Worm (Caenorhabditis elegans): ENCODE data around the gene nrde-1.

nrde-1 gene

DNA sequence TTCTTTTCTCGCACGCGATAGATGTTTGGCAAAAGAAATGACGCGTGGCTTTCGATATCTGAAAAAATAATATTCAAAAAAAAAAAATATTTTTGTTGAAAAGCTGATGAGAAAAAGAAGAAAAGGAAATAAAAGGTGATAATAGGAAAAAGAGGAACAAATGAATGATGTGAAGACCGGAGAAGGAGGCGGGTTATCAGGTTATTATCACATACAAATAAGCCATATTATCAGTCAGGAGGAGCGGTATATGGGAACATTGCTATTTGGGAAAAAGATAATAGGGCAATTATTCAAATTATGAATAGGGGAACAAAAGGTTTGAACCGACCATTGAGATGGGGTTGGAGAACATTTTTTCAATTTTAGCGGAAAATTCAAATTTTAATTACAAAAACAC, 39.1 kb upstream of the nrde-1 start:
- peak; percentile 89 for TF ChIP-seq elt-2 (tag; optimal IDR thresholded peaks at IDR 0.05)
- TF ChIP-seq ztf-16 (tag; optimal IDR thresholded peaks at IDR 0.05) = no peak

DNA sequence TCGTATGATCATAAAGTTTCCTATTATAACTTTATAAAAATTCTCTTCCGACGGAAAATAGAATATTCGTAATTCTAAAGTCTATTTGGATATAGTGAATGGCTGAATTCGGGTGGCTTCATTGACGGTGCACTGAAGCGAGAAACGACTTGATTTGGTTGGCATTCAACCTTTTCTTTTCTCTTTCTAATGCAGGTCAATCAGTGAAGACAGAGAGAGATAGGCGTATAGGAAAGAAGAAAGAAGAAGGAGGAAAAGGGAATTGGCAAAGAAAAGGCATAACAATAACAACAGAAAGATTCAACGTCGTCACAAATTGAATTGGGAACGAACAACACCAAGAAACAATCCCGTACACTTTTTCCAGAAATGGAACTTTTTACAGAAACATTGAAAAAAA, 37.8 kb upstream of the nrde-1 start:
- peak; percentile 14 for TF ChIP-seq ceh-31 (tag; optimal IDR thresholded peaks at IDR 0.05)
- no peak for TF ChIP-seq unc-3 (GFP tag; conservative IDR thresholded peaks at IDR 0.05)
- TF ChIP-seq unc-3 (tag; optimal IDR thresholded peaks at IDR 0.05) = no peak
- TF ChIP-seq lim-6 (tag; optimal IDR thresholded peaks at IDR 0.05) = no peak
- no peak for TF ChIP-seq ceh-6 (GFP tag; optimal IDR thresholded peaks at IDR 0.05)

DNA sequence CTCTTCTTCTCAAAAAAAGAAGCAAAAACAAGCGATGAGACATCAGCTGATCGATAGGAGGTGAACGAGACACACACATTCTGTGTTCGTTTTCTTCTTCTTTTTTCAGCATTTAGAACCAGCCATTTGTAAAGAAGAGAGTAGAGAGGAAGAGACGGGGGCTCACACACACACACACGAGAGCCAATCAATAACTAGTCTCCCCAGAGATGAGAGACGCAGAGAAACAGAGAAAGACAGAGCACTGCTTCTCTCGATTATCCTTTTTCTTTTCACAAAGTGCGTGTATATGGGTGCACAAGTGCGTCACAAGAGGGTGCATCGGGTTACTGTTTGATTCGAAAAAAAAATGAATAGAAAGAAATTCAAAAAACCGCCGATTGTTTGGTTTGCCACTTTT, 35.9 kb upstream of the nrde-1 start:
- TF ChIP-seq C38D4.7 (GFP tag; optimal IDR thresholded peaks at IDR 0.05) (no peak), unc-3 (GFP tag; conservative IDR thresholded peaks at IDR 0.05) (no peak), unc-3 (tag; optimal IDR thresholded peaks at IDR 0.05) (no peak), sdc-2 (tag; optimal IDR thresholded peaks at IDR 0.05) (no peak), ceh-18 (tag; optimal IDR thresholded peaks at IDR 0.05) (peak; percentile 8), pax-1 (tag; optimal IDR thresholded peaks at IDR 0.05) (peak; percentile 48), tbx-7 (tag; optimal IDR thresholded peaks at IDR 0.05) (no peak), ceh-45 (GFP tag; IDR thresholded peaks at IDR 0.05) (no peak), pha-4 (tag; optimal IDR thresholded peaks at IDR 0.05) (no peak), madf-2 (tag; optimal IDR thresholded peaks at IDR 0.05) (no peak), ztf-16 (tag; optimal IDR thresholded peaks at IDR 0.05) (no peak), zip-5 (tag; optimal IDR thresholded peaks at IDR 0.05) (no peak), pag-3 (tag; optimal IDR thresholded peaks at IDR 0.05; ENCODE audit: borderline replicate concordance) (no peak), ref-2 (tag; optimal IDR thresholded peaks at IDR 0.05) (peak; percentile 28), sox-4 (tag; optimal IDR thresholded peaks at IDR 0.05) (no peak), tbx-2 (tag; optimal IDR thresholded peaks at IDR 0.05) (peak; percentile 38), unc-42 (tag; optimal IDR thresholded peaks at IDR 0.05) (peak; percentile 29), gmeb-2 (tag; optimal IDR thresholded peaks at IDR 0.05) (no peak), ceh-14 (tag; optimal IDR thresholded peaks at IDR 0.05) (no peak), K02D7.2 (tag; optimal IDR thresholded peaks at IDR 0.05) (no peak), elt-4 (tag; optimal IDR thresholded peaks at IDR 0.05) (no peak), hlh-15 (tag; optimal IDR thresholded peaks at IDR 0.05) (no peak), ceh-48 (tag; optimal IDR thresholded peaks at IDR 0.05) (peak; percentile 85), nfya-1 (tag; optimal IDR thresholded peaks at IDR 0.05) (peak; percentile 71), mec-3 (tag; optimal IDR thresholded peaks at IDR 0.05; ENCODE audit: borderline replicate concordance) (no peak), ceh-24 (tag; optimal IDR thresholded peaks at IDR 0.05) (no peak), unc-55 (GFP tag; optimal IDR thresholded peaks at IDR 0.05) (peak; percentile 61), ceh-34 (tag; optimal IDR thresholded peaks at IDR 0.05) (peak; percentile 64), ceh-31 (tag; optimal IDR thresholded peaks at IDR 0.05) (peak; percentile 63), hlh-8 (tag; optimal IDR thresholded peaks at IDR 0.05) (no peak), fkh-6 (tag; optimal IDR thresholded peaks at IDR 0.05) (no peak), pha-2 (tag; optimal IDR thresholded peaks at IDR 0.05) (no peak), dve-1 (tag; optimal IDR thresholded peaks at IDR 0.05) (no peak), odd-2 (tag; optimal IDR thresholded peaks at IDR 0.05) (no peak), ets-4 (tag; optimal IDR thresholded peaks at IDR 0.05) (no peak), fkh-10 (GFP tag; optimal IDR thresholded peaks at IDR 0.05) (no peak), dmd-4 (tag; optimal IDR thresholded peaks at IDR 0.05; ENCODE audit: borderline replicate concordance) (no peak)

DNA sequence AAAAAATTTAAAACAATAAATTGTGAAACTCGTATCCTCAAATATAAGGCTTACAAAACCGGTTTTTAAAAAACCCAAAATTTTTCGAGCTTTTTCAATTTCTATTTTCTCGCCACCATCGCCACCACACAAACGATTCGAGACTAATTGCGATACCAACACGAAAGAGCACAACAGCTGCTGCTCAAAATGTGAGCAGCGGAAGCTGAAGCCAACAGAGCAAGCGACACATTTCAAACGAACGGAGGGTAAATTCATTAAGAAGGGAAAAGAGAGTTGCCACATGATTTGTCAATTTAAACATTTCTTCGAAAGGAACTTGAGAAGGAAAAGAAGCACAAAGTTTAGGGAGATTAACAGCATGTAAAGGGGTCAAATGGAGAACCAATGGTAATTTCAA, 34.2 kb upstream of the nrde-1 start:
- peak; percentile 49 for TF ChIP-seq unc-42 (tag; optimal IDR thresholded peaks at IDR 0.05)
- TF ChIP-seq unc-55 (GFP tag; optimal IDR thresholded peaks at IDR 0.05) = peak; percentile 0
- no peak for TF ChIP-seq fkh-6 (tag; optimal IDR thresholded peaks at IDR 0.05)
